Worm (Caenorhabditis elegans): ENCODE results near the gene snrp-40.1.

DNA sequence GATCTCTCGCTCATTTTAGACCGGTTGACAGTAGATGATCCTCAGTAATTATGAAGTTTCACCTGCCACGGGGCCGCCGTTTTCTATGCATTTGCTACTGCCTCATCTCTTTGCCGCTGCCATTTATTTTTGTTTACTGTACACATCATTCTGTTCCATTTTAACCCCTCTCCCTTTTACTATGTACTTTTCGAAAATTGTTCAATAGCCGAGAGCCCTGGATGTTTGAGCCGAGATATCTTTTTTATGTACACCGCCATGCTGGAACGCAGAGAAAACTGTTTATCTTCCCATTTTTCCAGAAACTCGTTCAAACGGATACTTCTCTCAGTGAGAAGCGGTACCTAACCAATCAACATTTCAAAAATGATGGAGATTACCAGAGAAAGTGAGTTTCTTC is 28.7 kb downstream of the snrp-40.1 start, which contains the start of gene ifa-1:
- TF ChIP-seq tra-4 (tag; optimal IDR thresholded peaks at IDR 0.05): no peak
- TF ChIP-seq ama-1 (optimal IDR thresholded peaks at IDR 0.05): no peak
- no peak for TF ChIP-seq tbx-37 (GFP tag; conservative IDR thresholded peaks at IDR 0.05)
- no peak for TF ChIP-seq scrt-1 (GFP tag; IDR thresholded peaks at IDR 0.05)
- TF ChIP-seq ceh-13 (GFP tag; optimal IDR thresholded peaks at IDR 0.05): no peak
- TF ChIP-seq hnd-1 (tag; optimal IDR thresholded peaks at IDR 0.05): no peak
- TF ChIP-seq pes-1 (GFP tag; IDR thresholded peaks at IDR 0.05): no peak
- no peak for TF ChIP-seq hmbx-1 (tag; optimal IDR thresholded peaks at IDR 0.05)
- TF ChIP-seq hmg-4 (GFP tag; optimal IDR thresholded peaks at IDR 0.05): no peak
- no peak for TF ChIP-seq tbx-11 (GFP tag; IDR thresholded peaks at IDR 0.05)
